Fruit fly (Drosophila melanogaster): ENCODE data around the gene FoxK.

Gene FoxK

DNA sequence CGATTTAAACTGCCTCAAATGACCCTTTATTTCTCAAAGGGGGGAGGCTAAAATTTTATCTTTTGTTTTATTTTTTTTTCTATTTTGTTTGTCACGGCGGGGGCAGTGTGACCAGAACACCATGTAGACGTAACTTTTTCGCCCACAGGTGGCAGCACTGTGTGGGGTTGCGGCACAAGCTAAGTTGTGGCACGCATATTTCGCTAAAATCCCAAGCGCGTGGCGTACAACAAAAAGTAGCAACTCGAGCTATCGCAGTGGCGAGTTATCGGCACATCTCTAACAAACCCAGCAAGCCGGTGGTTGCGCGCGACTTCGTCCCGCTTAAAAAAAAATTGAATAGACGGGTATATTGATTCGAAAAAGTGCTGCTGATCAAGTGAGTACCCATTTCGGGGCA lies 2.5 kb upstream of the FoxK start, which contains the start of the genes Ufd1 and NaPi-III (continued):
- TF ChIP-seq MESR4 (GFP tag; optimal IDR thresholded peaks at IDR 0.05), result peak; percentile 87
- TF ChIP-seq ken (GFP tag; IDR thresholded peaks at IDR 0.05), result 0 out of 3 replicates have a peak, but pooled peaks have one; percentile 4
- TF ChIP-seq CG4282 (GFP tag; optimal IDR thresholded peaks at IDR 0.05), result peak; percentile 36
- peak; percentile 61; the same call in 2 of the 3 replicates for TF ChIP-seq vnd (GFP tag; IDR thresholded peaks at IDR 0.05; ENCODE audit: partially characterized antibody)
- TF ChIP-seq nmo (GFP tag; optimal IDR thresholded peaks at IDR 0.05), result peak; percentile 74
- no peak for TF ChIP-seq D (optimal IDR thresholded peaks at IDR 0.05)
- peak; percentile 4 for TF ChIP-seq D (GFP tag; optimal IDR thresholded peaks at IDR 0.05)
- peak; percentile 20 for TF ChIP-seq Side (GFP tag; optimal IDR thresholded peaks at IDR 0.05)
- TF ChIP-seq sisA (GFP tag; IDR thresholded peaks at IDR 0.05), result peak; percentile 44; the same call in 1 of the 2 replicates
- peak in 1 of 2 experiments; percentile 69 for TF ChIP-seq crp (GFP tag; optimal IDR thresholded peaks at IDR 0.05)
- no peak for TF ChIP-seq CG2199 (GFP tag; IDR thresholded peaks at IDR 0.05)
- TF ChIP-seq luna (GFP tag; optimal IDR thresholded peaks at IDR 0.05), result peak; percentile 2
- peak; percentile 14 for TF ChIP-seq CG9437 (GFP tag; optimal IDR thresholded peaks at IDR 0.05)
- TF ChIP-seq cwo (GFP tag; optimal IDR thresholded peaks at IDR 0.05), result no peak
- TF ChIP-seq caup (GFP tag; optimal IDR thresholded peaks at IDR 0.05; ENCODE audit: severe bottlenecking), result peak; percentile 38
- TF ChIP-seq CG3847 (GFP tag; IDR thresholded peaks at IDR 0.05), result peak; percentile 81
- TF ChIP-seq otp (GFP tag; IDR thresholded peaks at IDR 0.05), result no peak
- TF ChIP-seq CG1024 (GFP tag; IDR thresholded peaks at IDR 0.05), result no peak
- TF ChIP-seq Hsf (GFP tag; optimal IDR thresholded peaks at IDR 0.05), result peak; percentile 34
- TF ChIP-seq Xbp1 (GFP tag; optimal IDR thresholded peaks at IDR 0.05), result peak; percentile 40
- peak; percentile 15 for TF ChIP-seq Fer1 (GFP tag; optimal IDR thresholded peaks at IDR 0.05)
- TF ChIP-seq Gug (GFP tag; IDR thresholded peaks at IDR 0.05), result peak; percentile 26; the same call in 1 of the 4 replicates
- peak; percentile 83 for TF ChIP-seq stwl (tag; optimal IDR thresholded peaks at IDR 0.05)
- TF ChIP-seq zen2 (GFP tag; IDR thresholded peaks at IDR 0.05; ENCODE audit: partially characterized antibody), result peak; percentile 65; the same call in 2 of the 3 replicates
- peak; percentile 94 for TF ChIP-seq CG9797 (GFP tag; optimal IDR thresholded peaks at IDR 0.05)
- peak; percentile 27; the same call in 1 of the 2 replicates for TF ChIP-seq CG6272 (GFP tag; IDR thresholded peaks at IDR 0.05)
- TF ChIP-seq CG12659 (GFP tag; optimal IDR thresholded peaks at IDR 0.05), result peak; percentile 89
- TF ChIP-seq CG9215 (GFP tag; IDR thresholded peaks at IDR 0.05), result no peak; the same call in 1 of the 2 replicates
- peak; percentile 59 for TF ChIP-seq Dad (GFP tag; optimal IDR thresholded peaks at IDR 0.05)
- TF ChIP-seq Eip74EF (GFP tag; optimal IDR thresholded peaks at IDR 0.05), result no peak
- TF ChIP-seq sens (GFP tag), result peak; percentile 85
- no peak for TF ChIP-seq Oli (tag; optimal IDR thresholded peaks at IDR 0.05)
- peak; percentile 16 for TF ChIP-seq Bdp1 (GFP tag; optimal IDR thresholded peaks at IDR 0.05)
- no peak for TF ChIP-seq CG2875 (GFP tag; optimal IDR thresholded peaks at IDR 0.05)
- no peak for TF ChIP-seq gce (GFP tag; IDR thresholded peaks at IDR 0.05)
- no peak for TF ChIP-seq CG30431 (GFP tag; optimal IDR thresholded peaks at IDR 0.05)
- TF ChIP-seq CG15514 (GFP tag; optimal IDR thresholded peaks at IDR 0.05), result peak; percentile 80
- TF ChIP-seq gem (tag; optimal IDR thresholded peaks at IDR 0.05), result peak; percentile 6
- TF ChIP-seq inv (GFP tag; IDR thresholded peaks at IDR 0.05; ENCODE audit: partially characterized antibody), result peak; percentile 71; the same call in 1 of the 2 replicates
- no peak for TF ChIP-seq CG31441 (GFP tag; IDR thresholded peaks at IDR 0.05)
- TF ChIP-seq Sox102F (GFP tag; optimal IDR thresholded peaks at IDR 0.05), result peak; percentile 16
- no peak for TF ChIP-seq Rx (GFP tag; IDR thresholded peaks at IDR 0.05)
- TF ChIP-seq Scr (GFP tag; IDR thresholded peaks at IDR 0.05; ENCODE audit: partially characterized antibody), result peak; percentile 81
- TF ChIP-seq sim (GFP tag; IDR thresholded peaks at IDR 0.05), result no peak
- TF ChIP-seq slbo (GFP tag; IDR thresholded peaks at IDR 0.05), result peak; percentile 76
- TF ChIP-seq tup (GFP tag; optimal IDR thresholded peaks at IDR 0.05), result no peak
- TF ChIP-seq row (GFP tag; IDR thresholded peaks at IDR 0.05), result peak; percentile 45; the same call in 2 of the 3 replicates
- no peak for TF ChIP-seq Nf-YB (GFP tag; optimal IDR thresholded peaks at IDR 0.05)
- TF ChIP-seq pros (GFP tag; optimal IDR thresholded peaks at IDR 0.05), result no peak
- TF ChIP-seq CG7963 (GFP tag; IDR thresholded peaks at IDR 0.05; ENCODE audit: partially characterized antibody), result peak; percentile 68
